Fruit fly (Drosophila melanogaster) whole organism, pupa: Measurements from ENCODE around the gene Nup205.

ENCODE experiments used
- CG32121 ChIP-seq: fragments of 200-800 bp; sonication (Bioruptor generic); IDR thresholded peaks from 2 replicates; pipeline ENCODE4 v1.3.6; 2022; ENCODE audit warnings: missing biosample characterization, missing genetic modification characterization
- CG34367 ChIP-seq: fragments of 200-800 bp; sonication (Bioruptor generic); optimal IDR thresholded peaks from 2 replicates; lab custom pipeline; 2018; ENCODE audit warnings: missing biosample characterization, mild to moderate bottlenecking, missing genetic modification characterization

dm6 chrX:19897991-19898473, 46.0 kb downstream of the Nup205 start:
- TF ChIP-seq CG34367 (no peak), CG32121 (GFP tag; lab: Robert Waterston, UW) (no peak)
